Fruit fly (Drosophila melanogaster): ENCODE results near the gene IPIP.

IPIP gene

dm6 chr2L:6076829-6077364 lies 29.1 kb downstream of the IPIP start:
- TF ChIP-seq psq (optimal IDR thresholded peaks at IDR 0.05) (no peak), pan (optimal IDR thresholded peaks at IDR 0.05) (no peak), CG8478 (optimal IDR thresholded peaks at IDR 0.05) (no peak), EcR (GFP tag; optimal IDR thresholded peaks at IDR 0.05) (peak in 1 of 2 experiments; percentile 16), Dll (optimal IDR thresholded peaks at IDR 0.05) (no peak)

- TF ChIP-seq psq (optimal IDR thresholded peaks at IDR 0.05) (no peak), CG8478 (optimal IDR thresholded peaks at IDR 0.05) (no peak), Dll (optimal IDR thresholded peaks at IDR 0.05) (no peak), usp (GFP tag; optimal IDR thresholded peaks at IDR 0.05) (no peak), pan (optimal IDR thresholded peaks at IDR 0.05) (no peak), EcR (GFP tag; optimal IDR thresholded peaks at IDR 0.05) (no peak)
These were observed 29.8 kb downstream of the IPIP start for dm6 chr2L:6077632-6078031.

- TF ChIP-seq usp (GFP tag; optimal IDR thresholded peaks at IDR 0.05): no peak
- no peak for TF ChIP-seq Dll (optimal IDR thresholded peaks at IDR 0.05)
- TF ChIP-seq EcR (GFP tag; optimal IDR thresholded peaks at IDR 0.05): peak; percentile 99 to 100
- TF ChIP-seq pan (optimal IDR thresholded peaks at IDR 0.05): no peak
- TF ChIP-seq CG8478 (optimal IDR thresholded peaks at IDR 0.05): no peak
These were observed 31.1 kb downstream of the IPIP start for dm6 chr2L:6078757-6079351.

dm6 chr2L:6080329-6080728 lies 32.5 kb downstream of the IPIP start:
- TF ChIP-seq usp (GFP tag; optimal IDR thresholded peaks at IDR 0.05): no peak
- TF ChIP-seq Dll (optimal IDR thresholded peaks at IDR 0.05): no peak
- TF ChIP-seq CG8478 (optimal IDR thresholded peaks at IDR 0.05): no peak
- no peak for TF ChIP-seq EcR (GFP tag; optimal IDR thresholded peaks at IDR 0.05)
- no peak for TF ChIP-seq psq (optimal IDR thresholded peaks at IDR 0.05)
- no peak for TF ChIP-seq pan (optimal IDR thresholded peaks at IDR 0.05)

- no peak for TF ChIP-seq usp (GFP tag; optimal IDR thresholded peaks at IDR 0.05)
- TF ChIP-seq EcR (GFP tag; optimal IDR thresholded peaks at IDR 0.05): peak in 1 of 2 experiments; percentile 71
- TF ChIP-seq psq (optimal IDR thresholded peaks at IDR 0.05): no peak
- TF ChIP-seq CG8478 (optimal IDR thresholded peaks at IDR 0.05): no peak
These were observed 33.5 kb downstream of the IPIP start for dm6 chr2L:6081134-6081832.

- TF ChIP-seq usp (GFP tag; optimal IDR thresholded peaks at IDR 0.05): no peak
- TF ChIP-seq CG8478 (optimal IDR thresholded peaks at IDR 0.05): no peak
- no peak for TF ChIP-seq EcR (GFP tag; optimal IDR thresholded peaks at IDR 0.05)
- TF ChIP-seq pan (optimal IDR thresholded peaks at IDR 0.05): no peak
- no peak for TF ChIP-seq psq (optimal IDR thresholded peaks at IDR 0.05)
- TF ChIP-seq Dll (optimal IDR thresholded peaks at IDR 0.05): no peak
These were observed 34.4 kb downstream of the IPIP start, which contains the start of gene Kr-h1 for dm6 chr2L:6082157-6082645. Gene Kr-h1, plus strand, starts transcription at chr2L:6082603.

dm6 chr2L:6082936-6083627 lies 35.3 kb downstream of the IPIP start:
- TF ChIP-seq usp (GFP tag; optimal IDR thresholded peaks at IDR 0.05) (no peak), CG8478 (optimal IDR thresholded peaks at IDR 0.05) (no peak), Dll (optimal IDR thresholded peaks at IDR 0.05) (no peak), pan (optimal IDR thresholded peaks at IDR 0.05) (no peak), psq (optimal IDR thresholded peaks at IDR 0.05) (no peak), EcR (GFP tag; optimal IDR thresholded peaks at IDR 0.05) (no peak)

- TF ChIP-seq usp (GFP tag; optimal IDR thresholded peaks at IDR 0.05) (no peak), psq (optimal IDR thresholded peaks at IDR 0.05) (no peak), pan (optimal IDR thresholded peaks at IDR 0.05) (no peak), Dll (optimal IDR thresholded peaks at IDR 0.05) (no peak), CG8478 (optimal IDR thresholded peaks at IDR 0.05) (no peak)
These were observed 36.9 kb downstream of the IPIP start for dm6 chr2L:6084694-6085093.

dm6 chr2L:6085733-6086317 lies 38.0 kb downstream of the IPIP start:
- TF ChIP-seq CG8478 (optimal IDR thresholded peaks at IDR 0.05): no peak
- no peak for TF ChIP-seq psq (optimal IDR thresholded peaks at IDR 0.05)
- no peak for TF ChIP-seq EcR (GFP tag; optimal IDR thresholded peaks at IDR 0.05)
- TF ChIP-seq pan (optimal IDR thresholded peaks at IDR 0.05): no peak
- no peak for TF ChIP-seq usp (GFP tag; optimal IDR thresholded peaks at IDR 0.05)
- no peak for TF ChIP-seq Dll (optimal IDR thresholded peaks at IDR 0.05)

dm6 chr2L:6086771-6087170 lies 39.0 kb downstream of the IPIP start:
- TF ChIP-seq Dll (optimal IDR thresholded peaks at IDR 0.05) (no peak), pan (optimal IDR thresholded peaks at IDR 0.05) (no peak), usp (GFP tag; optimal IDR thresholded peaks at IDR 0.05) (no peak), EcR (GFP tag; optimal IDR thresholded peaks at IDR 0.05) (no peak)

- TF ChIP-seq usp (GFP tag; optimal IDR thresholded peaks at IDR 0.05) (no peak), EcR (GFP tag; optimal IDR thresholded peaks at IDR 0.05) (peak in 1 of 2 experiments; percentile 55)
These were observed 39.9 kb downstream of the IPIP start for dm6 chr2L:6087685-6088084.

Measured in whole organism.